Worm (Caenorhabditis elegans) whole organism, young adult: ENCODE measurements around the gene D1053.4.

Experiments
- B0336.3 ChIP-seq: fragments of 200-800 bp; sonication (Bioruptor generic); IDR thresholded peaks from 2 replicates; pipeline ENCODE4 v1.3.6; 2022; ENCODE audit warnings: missing genetic modification characterization, missing compliant biosample characterization
- F33H1.4 ChIP-seq: fragments of 200-800 bp; sonication (Bioruptor generic); IDR thresholded peaks from 2 replicates; pipeline ENCODE4 v1.3.6; 2022; ENCODE audit warnings: missing genetic modification reagents, missing genetic modification characterization, missing compliant biosample characterization
- F55B11.4 ChIP-seq: sonication (generic microtip); optimal IDR thresholded peaks from 2 replicates; lab custom pipeline; 2016; ENCODE audit warnings: missing compliant biosample characterization, missing genetic modification characterization, borderline replicate concordance; ENCODE audit not compliant: insufficient read depth
- F57A8.1 ChIP-seq: fragments of 200-800 bp; sonication (Bioruptor generic); optimal IDR thresholded peaks from 2 replicates; lab custom pipeline; 2018; ENCODE audit warnings: mild to moderate bottlenecking, missing genetic modification characterization, moderate library complexity, missing compliant biosample characterization
- K12H6.12 ChIP-seq: fragments of 200-800 bp; sonication (Bioruptor generic); optimal IDR thresholded peaks from 2 replicates; lab custom pipeline; 2018; ENCODE audit warnings: mild to moderate bottlenecking, missing genetic modification characterization, missing compliant biosample characterization
- Y53G8AR.9 ChIP-seq: fragments of 200-800 bp; sonication (Bioruptor generic); conservative IDR thresholded peaks from 2 replicates; pipeline ENCODE4 v1.3.6; 2022; ENCODE audit warnings: missing genetic modification reagents, missing genetic modification characterization, missing compliant biosample characterization
- akir-1 ChIP-seq: fragments of 200-800 bp; sonication (Bioruptor generic); optimal IDR thresholded peaks from 2 replicates; lab custom pipeline; 2018; ENCODE audit warnings: mild to moderate bottlenecking, missing genetic modification characterization, moderate library complexity, missing compliant biosample characterization
- aptf-3 ChIP-seq: fragments of 200-800 bp; sonication (Bioruptor generic); IDR thresholded peaks from 2 replicates; pipeline ENCODE4 v1.3.6; 2022; ENCODE audit warnings: missing genetic modification characterization, missing compliant biosample characterization
- atf-7 ChIP-seq: sonication (generic microtip); optimal IDR thresholded peaks from 2 replicates; lab custom pipeline; 2017; ENCODE audit warnings: mild to moderate bottlenecking, missing genetic modification characterization, missing compliant biosample characterization
- athp-1 ChIP-seq: sonication (generic microtip); optimal IDR thresholded peaks from 2 replicates; lab custom pipeline; 2017; ENCODE audit warnings: mild to moderate bottlenecking, missing genetic modification characterization, missing compliant biosample characterization
- attf-3 ChIP-seq: fragments of 200-800 bp; sonication (Bioruptor generic); conservative IDR thresholded peaks from 2 replicates; pipeline ENCODE4 v1.3.6; 2022; ENCODE audit warnings: missing genetic modification reagents, missing genetic modification characterization, missing compliant biosample characterization
- cebp-1 ChIP-seq, 2 experiments: fragments of 200-800 bp in 1 of 2; sonication (Bioruptor generic) in 1 of 2; sonication (generic microtip) in 1 of 2; IDR thresholded peaks in 1 of 2; optimal IDR thresholded peaks in 1 of 2; 2 replicates each; pipeline versions ENCODE4 v1.3.6 to Lab custom; 2017 to 2022; ENCODE audit warnings: missing compliant biosample characterization in 2 of 2, missing genetic modification characterization in 2 of 2, mild to moderate bottlenecking in 1 of 2, missing genetic modification reagents in 1 of 2, moderate library complexity in 1 of 2
- ceh-100 ChIP-seq: fragments of 200-800 bp; sonication (Bioruptor generic); IDR thresholded peaks from 2 replicates; pipeline ENCODE4 v1.3.6; 2022; ENCODE audit warnings: missing genetic modification reagents, missing genetic modification characterization, missing compliant biosample characterization
- ceh-58 ChIP-seq: fragments of 200-800 bp; sonication (Bioruptor generic); IDR thresholded peaks from 2 replicates; pipeline ENCODE4 v1.3.6; 2022; ENCODE audit warnings: missing genetic modification characterization, missing compliant biosample characterization
- egl-44 ChIP-seq: fragments of 200-800 bp; sonication (Bioruptor generic); IDR thresholded peaks from 2 replicates; pipeline ENCODE4 v1.3.6; 2022; ENCODE audit warnings: missing genetic modification reagents, missing genetic modification characterization, missing compliant biosample characterization
- fkh-3 ChIP-seq: sonication (generic microtip); optimal IDR thresholded peaks from 2 replicates; lab custom pipeline; 2016; ENCODE audit warnings: mild to moderate bottlenecking, missing genetic modification characterization, missing compliant biosample characterization
- gei-17 ChIP-seq: fragments of 200-800 bp; sonication (Bioruptor generic); optimal IDR thresholded peaks from 2 replicates; lab custom pipeline; 2018; ENCODE audit warnings: mild to moderate bottlenecking, missing genetic modification characterization, missing compliant biosample characterization
- hlh-26 ChIP-seq: fragments of 200-800 bp; sonication (Bioruptor generic); conservative IDR thresholded peaks from 2 replicates; pipeline ENCODE4 v1.3.6; 2022; ENCODE audit warnings: missing genetic modification reagents, missing genetic modification characterization, missing compliant biosample characterization
- hmg-1.2 ChIP-seq: fragments of 200-800 bp; sonication (Bioruptor generic); IDR thresholded peaks from 2 replicates; pipeline ENCODE4 v1.3.6; 2022; ENCODE audit warnings: missing genetic modification reagents, missing genetic modification characterization, missing compliant biosample characterization
- let-526 ChIP-seq: fragments of 200-800 bp; sonication (Bioruptor generic); IDR thresholded peaks from 2 replicates; pipeline ENCODE4 v1.3.6; 2022; ENCODE audit warnings: missing genetic modification reagents, missing genetic modification characterization, missing compliant biosample characterization
- lin-40 ChIP-seq: sonication (generic microtip); optimal IDR thresholded peaks from 2 replicates; lab custom pipeline; 2016; ENCODE audit warnings: missing genetic modification characterization, mild to moderate bottlenecking, missing compliant biosample characterization, missing genotype, missing genetic modification reagents
- lin-54 ChIP-seq: fragments of 200-800 bp; sonication (Bioruptor generic); optimal IDR thresholded peaks from 2 replicates; lab custom pipeline; 2018; ENCODE audit warnings: mild to moderate bottlenecking, missing genetic modification characterization, missing compliant biosample characterization
- lsy-27 ChIP-seq: sonication (generic microtip); optimal IDR thresholded peaks from 2 replicates; lab custom pipeline; 2017; ENCODE audit warnings: missing genetic modification characterization, mild to moderate bottlenecking, missing compliant biosample characterization, antibody characterized with exemption, missing genotype, borderline replicate concordance; ENCODE audit not compliant: insufficient read depth
- madf-8 ChIP-seq: fragments of 200-800 bp; sonication (Bioruptor generic); conservative IDR thresholded peaks from 2 replicates; pipeline ENCODE4 v1.3.6; 2022; ENCODE audit warnings: missing genetic modification reagents, missing genetic modification characterization, missing compliant biosample characterization
- nfyb-1 ChIP-seq: fragments of 200-800 bp; sonication (Bioruptor generic); IDR thresholded peaks from 2 replicates; pipeline ENCODE4 v1.3.6; 2022; ENCODE audit warnings: missing genetic modification reagents, missing genetic modification characterization, missing compliant biosample characterization
- nhr-27 ChIP-seq: fragments of 200-800 bp; sonication (Bioruptor generic); optimal IDR thresholded peaks from 2 replicates; lab custom pipeline; 2018; ENCODE audit warnings: mild to moderate bottlenecking, missing genetic modification characterization, moderate library complexity, missing compliant biosample characterization
- nhr-80 ChIP-seq: sonication (generic microtip); optimal IDR thresholded peaks from 2 replicates; lab custom pipeline; 2016; ENCODE audit warnings: missing genetic modification characterization, missing compliant biosample characterization
- pha-4 ChIP-seq: fragments of 150-350 bp; sonication (generic microtip); optimal IDR thresholded peaks from 2 replicates; lab custom pipeline; 2014; ENCODE audit warnings: missing biosample characterization, missing genetic modification reagents, missing genetic modification characterization
- sea-2 ChIP-seq: fragments of 200-800 bp; sonication (Bioruptor generic); IDR thresholded peaks from 2 replicates; pipeline ENCODE4 v1.3.6; 2022; ENCODE audit warnings: missing genetic modification characterization, missing compliant biosample characterization
- snpc-1.1 ChIP-seq: sonication (generic microtip); optimal IDR thresholded peaks from 2 replicates; lab custom pipeline; 2017; ENCODE audit warnings: missing genetic modification characterization, mild to moderate bottlenecking, missing compliant biosample characterization, antibody characterized with exemption, moderate library complexity, missing genotype, missing genetic modification reagents; ENCODE audit not compliant: insufficient read depth
- snpc-1.3 ChIP-seq: sonication (generic microtip); optimal IDR thresholded peaks from 2 replicates; lab custom pipeline; 2017; ENCODE audit warnings: missing genetic modification characterization, mild to moderate bottlenecking, missing compliant biosample characterization, antibody characterized with exemption, moderate library complexity, missing genotype, missing genetic modification reagents; ENCODE audit not compliant: insufficient read depth
- ztf-22 ChIP-seq: fragments of 200-800 bp; sonication (Bioruptor generic); optimal IDR thresholded peaks from 2 replicates; lab custom pipeline; 2018; ENCODE audit warnings: mild to moderate bottlenecking, missing genetic modification characterization, moderate library complexity, missing compliant biosample characterization
- ztf-26 ChIP-seq: sonication (generic microtip); optimal IDR thresholded peaks from 2 replicates; lab custom pipeline; 2017; ENCODE audit warnings: missing genetic modification characterization, missing compliant biosample characterization
- ztf-6 ChIP-seq: fragments of 200-800 bp; sonication (Bioruptor generic); IDR thresholded peaks from 2 replicates; pipeline ENCODE4 v1.3.6; 2022; ENCODE audit warnings: missing genetic modification reagents, missing genetic modification characterization, missing compliant biosample characterization

Gene D1053.4

DNA sequence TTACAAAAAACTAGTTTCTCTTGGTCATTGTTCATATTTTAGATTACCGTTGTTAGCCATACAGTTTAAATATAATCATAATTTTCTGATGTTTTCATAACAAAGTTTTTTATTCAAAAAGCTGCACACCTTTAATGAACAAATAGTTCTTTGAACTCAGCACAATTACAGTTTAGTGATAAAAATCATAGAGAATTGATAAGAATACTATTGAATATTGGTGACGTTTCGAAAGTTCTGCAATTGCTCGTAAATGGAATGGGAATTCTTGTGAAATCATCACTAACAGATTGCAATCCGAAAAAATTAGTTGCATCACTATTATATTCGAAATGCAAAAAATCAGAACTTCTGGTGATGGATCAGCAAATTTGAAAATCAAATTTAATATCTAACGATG lies 10.5 kb upstream of the D1053.4 start:
- TF ChIP-seq nhr-80 (tag; lab: Kevin White, UChicago): peak; percentile 4
- TF ChIP-seq snpc-1.3 (tag; lab: Kevin White, UChicago): no peak

DNA sequence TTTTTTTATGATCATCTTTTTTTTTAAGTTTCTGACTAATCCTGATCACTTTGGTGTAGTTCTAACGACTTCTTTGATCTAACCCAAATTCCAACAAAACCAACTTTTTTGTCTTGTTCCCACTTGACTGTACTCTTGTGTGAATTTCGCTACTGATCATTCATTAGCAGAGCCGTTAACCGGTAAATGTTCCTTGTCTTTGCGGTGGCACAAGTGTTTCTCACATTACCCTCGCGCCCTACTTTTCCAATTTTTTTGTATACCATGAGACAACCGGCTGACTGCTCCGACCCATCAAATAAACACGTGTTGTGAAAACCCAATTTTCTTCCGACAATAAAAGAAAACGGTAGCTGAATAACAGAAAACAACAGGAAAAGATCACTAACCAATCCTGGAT lies 9.2 kb upstream of the D1053.4 start:
- TF ChIP-seq hmg-1.2 (GFP tag; lab: Robert Waterston, UW): no peak
- no peak for TF ChIP-seq akir-1 (GFP tag; lab: Kevin White, UChicago)
- no peak for TF ChIP-seq sea-2
- no peak for TF ChIP-seq lin-54
- no peak for TF ChIP-seq ceh-100
- TF ChIP-seq lsy-27 (tag; lab: Kevin White, UChicago): no peak
- no peak for TF ChIP-seq hlh-26
- no peak for TF ChIP-seq madf-8
- no peak for TF ChIP-seq attf-3 (GFP tag; lab: Robert Waterston, UW)
- no peak for TF ChIP-seq nhr-27 (tag; lab: Kevin White, UChicago)
- TF ChIP-seq aptf-3 (GFP tag; lab: Robert Waterston, UW): no peak
- TF ChIP-seq ztf-26 (tag; lab: Kevin White, UChicago): no peak
- no peak for TF ChIP-seq gei-17 (GFP tag; lab: Kevin White, UChicago)

- no peak for TF ChIP-seq gei-17 (GFP tag; lab: Kevin White, UChicago)
- peak; percentile 23 for TF ChIP-seq lin-40 (tag; lab: Kevin White, UChicago)
- TF ChIP-seq cebp-1 (GFP tag; IDR thresholded peaks at IDR 0.05; lab: Robert Waterston, UW): no peak
- peak; percentile 10 for TF ChIP-seq cebp-1 (tag; optimal IDR thresholded peaks at IDR 0.05; lab: Kevin White, UChicago)
- 0 out of 2 replicates have a peak, but pooled peaks have one; percentile 16 for TF ChIP-seq B0336.3 (GFP tag; lab: Robert Waterston, UW)
- TF ChIP-seq pha-4 (tag; lab: Kevin White, UChicago): peak; percentile 77
- TF ChIP-seq Y53G8AR.9: no peak
- no peak for TF ChIP-seq egl-44 (GFP tag; lab: Robert Waterston, UW)
- TF ChIP-seq F33H1.4: no peak
- TF ChIP-seq nhr-80 (tag; lab: Kevin White, UChicago): peak; percentile 92
- TF ChIP-seq atf-7 (tag; lab: Kevin White, UChicago): peak; percentile 49
Observed at ce11 chrX:11727761-11728160, 4.2 kb upstream of the D1053.4 start, which contains the start of the genes gst-42 and D1053.2. Gene gst-42 (minus strand): TSS chrX:11727936. Gene D1053.2 (plus strand): TSS chrX:11728151.

- TF ChIP-seq F55B11.4: no peak
- TF ChIP-seq ztf-6 (GFP tag; lab: Robert Waterston, UW): no peak
- no peak for TF ChIP-seq cebp-1 (GFP tag; IDR thresholded peaks at IDR 0.05; lab: Robert Waterston, UW)
- TF ChIP-seq cebp-1 (tag; optimal IDR thresholded peaks at IDR 0.05; lab: Kevin White, UChicago): no peak
- no peak for TF ChIP-seq nfyb-1
- no peak for TF ChIP-seq let-526 (GFP tag; lab: Robert Waterston, UW)
- no peak for TF ChIP-seq snpc-1.1
- TF ChIP-seq fkh-3 (tag; lab: Kevin White, UChicago): no peak
- TF ChIP-seq ceh-58 (GFP tag; lab: Robert Waterston, UW): no peak
- TF ChIP-seq F57A8.1 (GFP tag; lab: Kevin White, UChicago): no peak
- TF ChIP-seq hmg-1.2 (GFP tag; lab: Robert Waterston, UW): no peak
- TF ChIP-seq athp-1 (tag; lab: Kevin White, UChicago): no peak
- TF ChIP-seq lsy-27 (tag; lab: Kevin White, UChicago): no peak
- no peak for TF ChIP-seq K12H6.12 (tag; lab: Kevin White, UChicago)
- TF ChIP-seq ztf-22 (GFP tag; lab: Kevin White, UChicago): no peak
Observed at ce11 chrX:11726450-11726849, 2.9 kb upstream of the D1053.4 start.
